Fruit fly (Drosophila melanogaster) whole organism, adult: ENCODE measurements around the gene jub.

Source experiments
- bab1 ChIP-seq: fragments of 200-800 bp; sonication (Bioruptor generic); optimal IDR thresholded peaks from 3 replicates; lab custom pipeline; 2019; ENCODE audit warnings: missing biosample characterization, mild to moderate bottlenecking, missing genetic modification characterization, moderate library complexity
- kay ChIP-seq: fragments of 200-800 bp; sonication (Bioruptor generic); peaks from one replicate; lab custom pipeline; 2016; ENCODE audit warnings: missing biosample characterization, missing genetic modification characterization, borderline replicate concordance

DNA sequence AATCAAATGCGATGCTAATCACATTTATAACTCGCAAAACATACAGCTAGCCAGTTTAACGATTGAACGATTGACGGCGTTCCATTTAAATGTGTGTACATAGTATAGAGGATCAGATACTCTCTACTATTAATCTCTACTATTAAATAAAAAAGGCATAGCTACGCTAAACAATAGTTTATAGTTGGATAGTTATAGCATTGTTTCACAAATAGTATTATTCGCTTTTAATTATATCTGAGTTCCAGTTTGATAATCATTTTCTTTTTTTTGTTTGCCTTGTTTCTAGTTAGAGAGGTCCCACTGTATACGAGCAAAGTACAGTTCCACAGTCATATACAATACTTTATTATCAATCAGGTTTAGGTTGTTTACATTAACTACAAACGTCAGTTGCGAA lies 50.4 kb downstream of the jub start:
- TF ChIP-seq bab1 (GFP tag; lab: Kevin White, UChicago), result peak; percentile 40
- peak; percentile 92 for TF ChIP-seq kay (GFP tag; lab: Kevin White, UChicago)
